Worm (Caenorhabditis elegans) whole organism, late embryonic: Measurements from ENCODE around the gene nud-1.

ENCODE experiments used
- C08G9.2 ChIP-seq: sonication (generic microtip); optimal IDR thresholded peaks from 2 replicates; lab custom pipeline; 2016; ENCODE audit warnings: mild to moderate bottlenecking, missing genetic modification characterization, moderate library complexity, missing compliant biosample characterization
- F13H6.1 ChIP-seq: sonication (generic microtip); optimal IDR thresholded peaks from 2 replicates; lab custom pipeline; 2016; ENCODE audit warnings: missing genetic modification characterization, missing compliant biosample characterization
- K02D7.2 ChIP-seq: sonication (generic microtip); optimal IDR thresholded peaks from 2 replicates; lab custom pipeline; 2017; ENCODE audit warnings: mild to moderate bottlenecking, missing genetic modification characterization, missing compliant biosample characterization
- T23F11.4 ChIP-seq: fragments of 200-800 bp; sonication (Bioruptor generic); optimal IDR thresholded peaks from 2 replicates; lab custom pipeline; 2018; ENCODE audit warnings: mild to moderate bottlenecking, missing genetic modification characterization, missing compliant biosample characterization
- ama-1 ChIP-seq: fragments of 150-350 bp; optimal IDR thresholded peaks from 2 replicates; lab custom pipeline; 2014
- ceh-18 ChIP-seq: sonication (generic microtip); optimal IDR thresholded peaks from 2 replicates; lab custom pipeline; 2016; ENCODE audit warnings: missing genetic modification characterization, missing compliant biosample characterization
- ceh-2 ChIP-seq: sonication (generic microtip); optimal IDR thresholded peaks from 2 replicates; lab custom pipeline; 2016; ENCODE audit warnings: missing genotype, missing genetic modification characterization, missing compliant biosample characterization
- ceh-22 ChIP-seq: sonication (generic microtip); optimal IDR thresholded peaks from 2 replicates; lab custom pipeline; 2017; ENCODE audit warnings: missing biosample characterization, missing genetic modification characterization
- ceh-24 ChIP-seq: sonication (generic microtip); optimal IDR thresholded peaks from 2 replicates; lab custom pipeline; 2016; ENCODE audit warnings: mild to moderate bottlenecking, missing genetic modification characterization, missing compliant biosample characterization
- ceh-31 ChIP-seq: sonication (generic microtip); optimal IDR thresholded peaks from 2 replicates; lab custom pipeline; 2016; ENCODE audit warnings: missing genetic modification characterization, missing compliant biosample characterization
- ceh-45 ChIP-seq: fragments of 200-800 bp; sonication (Bioruptor generic); IDR thresholded peaks from 2 replicates; pipeline ENCODE4 v1.3.6; 2022; ENCODE audit warnings: missing genetic modification reagents, missing genetic modification characterization, missing compliant biosample characterization
- ceh-6 ChIP-seq: fragments of 200-800 bp; sonication (Bioruptor generic); optimal IDR thresholded peaks from 2 replicates; lab custom pipeline; 2018; ENCODE audit warnings: mild to moderate bottlenecking, missing genetic modification characterization, missing compliant biosample characterization
- che-1 ChIP-seq: sonication (generic microtip); optimal IDR thresholded peaks from 2 replicates; lab custom pipeline; 2016; ENCODE audit warnings: mild to moderate bottlenecking, missing genetic modification characterization, missing compliant biosample characterization
- dmd-4 ChIP-seq: sonication (generic microtip); optimal IDR thresholded peaks from 2 replicates; lab custom pipeline; 2016; ENCODE audit warnings: borderline replicate concordance, missing genetic modification characterization, missing compliant biosample characterization
- dve-1 ChIP-seq: sonication (generic microtip); optimal IDR thresholded peaks from 2 replicates; lab custom pipeline; 2017; ENCODE audit warnings: antibody characterized with exemption, mild to moderate bottlenecking, missing genetic modification characterization, missing compliant biosample characterization
- elt-2 ChIP-seq: sonication (generic microtip); optimal IDR thresholded peaks from 2 replicates; lab custom pipeline; 2016; ENCODE audit warnings: missing genetic modification reagents, missing genetic modification characterization, missing compliant biosample characterization
- ets-4 ChIP-seq: sonication (generic microtip); optimal IDR thresholded peaks from 2 replicates; lab custom pipeline; 2016; ENCODE audit warnings: missing genetic modification characterization, missing compliant biosample characterization
- fkh-10 ChIP-seq: fragments of 150-350 bp; optimal IDR thresholded peaks from 2 replicates; lab custom pipeline; 2014; ENCODE audit warnings: missing biosample characterization, missing genetic modification reagents, missing genetic modification characterization
- fkh-6 ChIP-seq: sonication (generic microtip); optimal IDR thresholded peaks from 2 replicates; lab custom pipeline; 2016; ENCODE audit warnings: missing genetic modification characterization, missing compliant biosample characterization
- gmeb-2 ChIP-seq: sonication (generic microtip); optimal IDR thresholded peaks from 2 replicates; lab custom pipeline; 2016; ENCODE audit warnings: missing genetic modification characterization, inconsistent platforms, missing compliant biosample characterization
- hlh-30 ChIP-seq: sonication (generic microtip); optimal IDR thresholded peaks from 2 replicates; lab custom pipeline; 2017; ENCODE audit warnings: antibody characterized with exemption, missing genetic modification characterization, missing compliant biosample characterization; ENCODE audit not compliant: insufficient read depth
- hlh-6 ChIP-seq: sonication (generic microtip); optimal IDR thresholded peaks from 2 replicates; lab custom pipeline; 2016; ENCODE audit warnings: missing genotype, missing genetic modification characterization, missing compliant biosample characterization
- hlh-8 ChIP-seq: sonication (generic microtip); optimal IDR thresholded peaks from 2 replicates; lab custom pipeline; 2016; ENCODE audit warnings: missing genotype, missing genetic modification characterization, missing compliant biosample characterization
- nfya-1 ChIP-seq: sonication (generic microtip); optimal IDR thresholded peaks from 2 replicates; lab custom pipeline; 2017; ENCODE audit warnings: missing genetic modification characterization, mild to moderate bottlenecking, missing compliant biosample characterization, antibody characterized with exemption, moderate library complexity
- odd-2 ChIP-seq: sonication (generic microtip); optimal IDR thresholded peaks from 2 replicates; lab custom pipeline; 2017; ENCODE audit warnings: antibody characterized with exemption, mild to moderate bottlenecking, missing genetic modification characterization, missing compliant biosample characterization
- pag-3 ChIP-seq: sonication (generic microtip); optimal IDR thresholded peaks from 2 replicates; lab custom pipeline; 2016; ENCODE audit warnings: missing compliant biosample characterization, missing genetic modification characterization, borderline replicate concordance
- pqm-1 ChIP-seq: sonication (generic microtip); optimal IDR thresholded peaks from 2 replicates; lab custom pipeline; 2016; ENCODE audit warnings: missing genetic modification characterization, missing compliant biosample characterization
- ref-2 ChIP-seq: sonication (generic microtip); optimal IDR thresholded peaks from 2 replicates; lab custom pipeline; 2016; ENCODE audit warnings: missing genetic modification characterization, missing compliant biosample characterization
- rnt-1 ChIP-seq: sonication (generic microtip); optimal IDR thresholded peaks from 2 replicates; lab custom pipeline; 2016; ENCODE audit warnings: missing genetic modification characterization, missing compliant biosample characterization
- sox-4 ChIP-seq: sonication (generic microtip); optimal IDR thresholded peaks from 2 replicates; lab custom pipeline; 2017; ENCODE audit warnings: mild to moderate bottlenecking, missing genetic modification characterization, inconsistent platforms, missing compliant biosample characterization
- syd-9 ChIP-seq: sonication (generic microtip); optimal IDR thresholded peaks from 2 replicates; lab custom pipeline; 2016; ENCODE audit warnings: mild to moderate bottlenecking, missing genetic modification characterization, moderate library complexity, missing compliant biosample characterization
- tbx-2 ChIP-seq: sonication (generic microtip); optimal IDR thresholded peaks from 2 replicates; lab custom pipeline; 2016; ENCODE audit warnings: missing genetic modification characterization, missing compliant biosample characterization
- unc-42 ChIP-seq: sonication (generic microtip); optimal IDR thresholded peaks from 2 replicates; lab custom pipeline; 2016; ENCODE audit warnings: missing genotype, missing genetic modification characterization, missing compliant biosample characterization
- ztf-16 ChIP-seq: sonication (generic microtip); optimal IDR thresholded peaks from 2 replicates; lab custom pipeline; 2017; ENCODE audit warnings: missing genetic modification characterization, missing compliant biosample characterization

nud-1 gene

DNA sequence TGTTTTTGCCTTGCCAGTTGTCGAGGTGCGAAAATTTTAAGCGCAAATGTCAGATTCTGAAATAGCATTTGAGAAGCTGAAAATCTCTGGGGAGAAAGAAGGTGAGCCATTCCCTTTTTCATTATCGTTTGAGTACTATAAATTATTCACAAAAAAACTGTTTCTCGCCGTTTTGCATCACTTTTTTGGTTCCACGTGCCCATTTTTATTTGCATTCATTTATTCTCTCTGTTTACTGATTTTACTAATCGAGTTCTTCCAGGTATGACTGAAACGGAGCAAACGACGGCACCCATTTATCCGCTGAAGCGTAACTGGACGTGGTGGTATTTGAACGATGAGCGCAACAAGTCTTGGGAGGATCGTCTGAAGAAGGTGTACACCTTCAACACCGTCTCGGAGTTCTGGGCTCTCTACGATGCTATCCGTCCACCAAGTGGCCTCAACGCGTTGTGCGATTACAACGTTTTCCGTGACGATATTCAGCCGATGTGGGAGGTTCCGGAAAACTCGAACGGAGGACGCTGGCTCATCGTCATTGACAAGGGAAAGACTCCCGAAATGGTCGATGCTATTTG is 2.3 kb downstream of the nud-1 start:
- TF ChIP-seq hlh-8 (tag; lab: Kevin White, UChicago): no peak
- TF ChIP-seq ceh-18: no peak
- TF ChIP-seq ceh-31: no peak
- TF ChIP-seq, all 69 proteins: peak for 0

DNA sequence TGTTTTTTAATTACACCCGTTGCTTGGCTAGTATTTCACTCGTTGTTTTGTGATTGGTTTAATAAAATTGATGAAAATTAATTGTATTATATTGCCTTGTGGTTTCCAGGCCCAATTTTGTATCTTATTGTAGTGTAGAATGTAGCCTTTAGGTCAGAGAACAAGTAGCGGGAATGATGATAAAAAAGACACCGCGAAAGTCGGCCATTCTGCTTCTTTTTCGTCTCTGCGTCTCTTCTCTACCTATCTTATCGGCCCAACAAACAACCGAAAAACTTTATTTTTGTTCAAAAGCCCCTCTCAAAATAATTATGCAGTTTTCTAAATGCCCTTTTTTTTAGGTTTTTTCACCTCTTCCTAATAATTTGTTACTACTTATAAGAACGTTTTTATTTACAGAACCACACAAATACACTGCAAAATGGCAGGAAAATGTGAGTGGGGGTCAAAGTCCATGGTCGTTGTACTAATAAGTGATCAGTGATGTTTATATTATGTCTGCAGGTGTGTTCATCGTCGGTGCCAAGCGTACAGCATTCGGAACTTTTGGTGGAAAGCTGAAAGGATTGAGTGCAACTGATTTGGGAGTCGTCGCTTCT is 3.3 kb downstream of the nud-1 start, which contains the start of gene acaa-2:
Gene acaa-2, plus strand, starts transcription at position 400 of the 599 bp plus-strand sequence.
- TF ChIP-seq syd-9 (tag; lab: Kevin White, UChicago) (no peak), dve-1 (tag; lab: Kevin White, UChicago) (peak; percentile 11), elt-2 (tag; lab: Kevin White, UChicago) (peak; percentile 49)

DNA sequence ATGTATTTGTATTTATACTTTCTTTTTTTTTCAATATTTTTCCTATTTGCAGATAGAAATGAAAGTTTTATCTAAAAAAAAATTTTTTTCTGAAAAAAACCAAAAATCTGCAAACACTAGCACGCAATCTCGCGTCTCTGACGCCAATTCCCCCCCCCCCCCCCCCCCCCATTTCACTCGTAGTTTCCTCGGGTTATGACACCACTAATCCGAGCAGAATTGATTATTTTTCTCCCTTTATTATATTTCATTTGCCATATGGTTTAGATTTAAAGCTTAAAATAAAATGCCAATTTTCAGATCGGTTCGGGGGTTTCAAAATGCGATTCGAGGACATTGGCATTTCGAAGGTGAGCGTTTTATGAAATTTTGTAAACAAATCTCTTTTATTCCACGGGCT is 5.5 kb downstream of the nud-1 start, which contains the start of gene mtm-6:
Gene mtm-6, plus strand, starts transcription at position 301 of the 400 bp plus-strand sequence.
- TF ChIP-seq sox-4 (tag; lab: Kevin White, UChicago): no peak
- TF ChIP-seq K02D7.2 (tag; lab: Kevin White, UChicago): peak; percentile 48

DNA sequence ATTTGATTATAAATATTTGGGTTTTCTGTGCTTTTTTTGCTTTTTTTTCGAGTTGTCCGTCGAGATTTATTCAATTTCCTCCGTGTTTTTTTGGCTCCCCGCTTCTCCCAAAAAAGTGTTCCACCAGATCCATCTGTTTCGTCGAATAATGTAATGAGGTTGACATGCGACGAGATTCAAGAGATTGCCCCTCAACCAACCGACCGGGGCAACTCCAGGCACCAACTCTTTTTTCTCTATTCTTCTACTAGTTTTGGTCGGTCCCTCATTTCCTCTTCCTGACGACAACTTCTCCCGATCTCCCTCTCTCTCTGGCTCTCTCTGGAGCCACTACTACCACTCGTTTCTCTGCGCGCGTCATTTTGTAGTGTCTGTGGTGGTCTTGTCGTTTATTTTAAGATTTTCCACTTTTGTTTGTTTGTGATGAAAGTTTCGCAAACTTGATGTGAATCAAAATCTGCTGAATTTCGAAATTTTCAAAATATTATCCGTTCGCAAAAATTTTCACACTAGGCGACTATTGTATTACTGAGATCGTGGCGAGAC is 6.5 kb downstream of the nud-1 start:
- no peak for TF ChIP-seq ama-1 (lab: Kevin White, UChicago)
- no peak for TF ChIP-seq gmeb-2 (tag; lab: Kevin White, UChicago)
- no peak for TF ChIP-seq pag-3
- peak; percentile 34 for TF ChIP-seq unc-42 (tag; lab: Kevin White, UChicago)
- TF ChIP-seq, all 69 proteins: peak for 1

DNA sequence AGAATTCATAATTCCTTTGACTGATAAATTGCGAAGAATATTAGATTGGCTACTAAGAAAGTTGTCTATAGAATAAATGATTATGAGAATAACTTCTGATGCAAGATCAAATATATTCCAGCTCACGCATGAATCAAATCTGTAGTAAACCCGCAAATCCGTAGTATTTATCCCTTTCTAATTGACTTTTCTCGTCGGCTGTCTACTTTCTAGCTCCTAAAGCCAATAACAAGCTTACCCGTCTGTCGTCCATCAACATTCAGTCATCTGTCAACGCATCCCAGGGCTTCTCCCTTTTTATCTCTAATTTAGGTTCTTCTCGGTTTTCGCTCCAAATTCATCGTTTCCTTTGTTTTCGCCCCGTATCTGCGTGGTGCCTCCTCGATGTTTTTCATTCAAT is 7.6 kb downstream of the nud-1 start:
- TF ChIP-seq gmeb-2 (tag; lab: Kevin White, UChicago): no peak
- no peak for TF ChIP-seq dmd-4 (tag; lab: Kevin White, UChicago)
- no peak for TF ChIP-seq odd-2 (tag; lab: Kevin White, UChicago)
- TF ChIP-seq ceh-24 (tag; lab: Kevin White, UChicago): no peak
- peak; percentile 79 for TF ChIP-seq unc-42 (tag; lab: Kevin White, UChicago)
- TF ChIP-seq, all 69 proteins: peak for 1

DNA sequence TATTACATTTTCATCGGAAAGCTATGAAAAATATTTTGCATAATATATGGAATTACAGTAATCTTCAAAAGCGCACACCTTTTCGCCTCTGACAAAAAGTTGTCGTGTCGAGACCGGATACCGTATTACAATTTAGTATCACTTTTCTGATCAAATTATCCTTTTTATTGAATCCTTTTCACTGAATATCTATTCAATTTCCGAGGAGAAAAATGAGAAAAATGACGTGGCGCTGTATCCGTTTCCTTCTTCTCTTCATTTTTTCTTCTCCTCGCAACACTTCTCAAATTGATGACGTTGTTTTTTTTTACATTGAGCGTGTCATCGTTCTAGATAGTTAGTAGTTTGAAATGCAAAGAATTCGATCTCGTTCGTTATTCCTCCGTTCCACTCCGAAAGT is 9.6 kb downstream of the nud-1 start:
- TF ChIP-seq ceh-22 (tag; lab: Kevin White, UChicago): no peak
- TF ChIP-seq unc-42 (tag; lab: Kevin White, UChicago): peak; percentile 46

DNA sequence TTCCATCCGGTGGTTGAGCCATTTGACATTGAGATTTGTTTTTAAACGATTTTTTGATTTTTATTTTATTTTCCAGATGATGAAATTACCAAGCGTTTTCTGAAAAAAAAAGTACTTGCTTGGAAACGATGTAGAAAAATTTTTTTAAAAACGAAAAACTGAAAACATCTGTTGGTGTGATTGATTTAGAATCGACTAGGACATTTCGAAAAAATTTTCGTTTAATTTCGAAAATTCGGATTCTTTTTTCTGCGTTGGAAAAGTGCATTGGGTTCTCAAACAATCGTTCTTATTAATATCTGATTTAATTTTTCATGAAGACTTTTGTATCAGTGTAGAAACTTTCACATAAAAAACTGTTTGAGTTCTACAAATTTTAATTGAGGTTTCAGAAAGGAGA is 17.9 kb downstream of the nud-1 start, which contains the start of gene F53A2.9:
Gene F53A2.9, minus strand, starts transcription at position 101 of the 400 bp plus-strand sequence.
- no peak for TF ChIP-seq pqm-1 (tag; lab: Kevin White, UChicago)
- TF ChIP-seq hlh-8 (tag; lab: Kevin White, UChicago): no peak
- TF ChIP-seq ztf-16 (tag; lab: Kevin White, UChicago): no peak
- TF ChIP-seq ceh-6 (GFP tag; lab: Kevin White, UChicago): no peak
- no peak for TF ChIP-seq fkh-10 (GFP tag; lab: Kevin White, UChicago)
- no peak for TF ChIP-seq hlh-6
- TF ChIP-seq syd-9 (tag; lab: Kevin White, UChicago): no peak
- no peak for TF ChIP-seq che-1 (tag; lab: Kevin White, UChicago)
- no peak for TF ChIP-seq odd-2 (tag; lab: Kevin White, UChicago)

DNA sequence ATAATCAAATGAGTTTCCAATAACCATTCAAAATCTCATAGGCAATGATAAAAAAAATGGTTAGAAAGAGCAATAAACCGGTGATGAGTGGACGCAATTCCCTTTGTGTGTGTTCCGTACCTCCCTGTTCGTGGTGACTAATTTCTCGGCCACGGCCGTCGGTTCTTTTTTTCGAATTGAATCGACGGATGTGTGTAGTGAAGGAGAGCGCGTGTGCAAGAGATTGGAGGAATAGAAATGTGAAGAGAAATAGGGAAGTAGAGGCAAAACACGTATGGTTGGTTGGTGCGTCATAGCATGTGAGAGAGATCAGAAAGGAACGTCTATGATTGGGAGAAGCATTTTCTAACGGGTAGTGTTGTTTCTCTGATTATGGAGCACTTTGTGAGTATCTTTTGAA is 18.5 kb downstream of the nud-1 start:
- peak; percentile 67 for TF ChIP-seq hlh-30 (tag; lab: Kevin White, UChicago)
- TF ChIP-seq nfya-1 (tag; lab: Kevin White, UChicago): peak; percentile 71
- peak; percentile 61 for TF ChIP-seq ceh-2 (tag; lab: Kevin White, UChicago)
- peak; percentile 68 for TF ChIP-seq tbx-2 (tag; lab: Kevin White, UChicago)
- no peak for TF ChIP-seq ceh-18
- no peak for TF ChIP-seq sox-4 (tag; lab: Kevin White, UChicago)
- TF ChIP-seq ets-4 (tag; lab: Kevin White, UChicago): peak; percentile 21
- TF ChIP-seq F13H6.1 (tag; lab: Kevin White, UChicago): peak; percentile 23
- no peak for TF ChIP-seq T23F11.4 (GFP tag; lab: Kevin White, UChicago)
- TF ChIP-seq syd-9 (tag; lab: Kevin White, UChicago): no peak
- TF ChIP-seq elt-2 (tag; lab: Kevin White, UChicago): no peak
- TF ChIP-seq C08G9.2 (tag; lab: Kevin White, UChicago): peak; percentile 38
- no peak for TF ChIP-seq ama-1 (lab: Kevin White, UChicago)
- TF ChIP-seq unc-42 (tag; lab: Kevin White, UChicago): peak; percentile 39
- no peak for TF ChIP-seq ceh-45 (GFP tag; lab: Robert Waterston, UW)
- peak; percentile 18 for TF ChIP-seq fkh-6
- no peak for TF ChIP-seq ceh-22 (tag; lab: Kevin White, UChicago)
- peak; percentile 35 for TF ChIP-seq ref-2 (tag; lab: Kevin White, UChicago)
- TF ChIP-seq gmeb-2 (tag; lab: Kevin White, UChicago): no peak
- TF ChIP-seq rnt-1 (tag; lab: Kevin White, UChicago): peak; percentile 48
- TF ChIP-seq ceh-31: peak; percentile 84
